Worm (Caenorhabditis elegans) whole organism, late embryonic: ENCODE data around the gene Y17G9B.4.

ENCODE experiments used
- ama-1 ChIP-seq: fragments of 150-350 bp; optimal IDR thresholded peaks from 2 replicates; lab custom pipeline; 2014
- nfya-1 ChIP-seq: sonication (generic microtip); optimal IDR thresholded peaks from 2 replicates; lab custom pipeline; 2017; ENCODE audit warnings: missing genetic modification characterization, mild to moderate bottlenecking, missing compliant biosample characterization, antibody characterized with exemption, moderate library complexity
- nhr-232 ChIP-seq: sonication (generic microtip); optimal IDR thresholded peaks from 2 replicates; lab custom pipeline; 2016; ENCODE audit warnings: missing genetic modification characterization, missing compliant biosample characterization
- pqm-1 ChIP-seq: sonication (generic microtip); optimal IDR thresholded peaks from 2 replicates; lab custom pipeline; 2016; ENCODE audit warnings: missing genetic modification characterization, missing compliant biosample characterization
- unc-86 ChIP-seq: sonication (generic microtip); optimal IDR thresholded peaks from 2 replicates; lab custom pipeline; 2016; ENCODE audit warnings: missing genetic modification characterization, missing compliant biosample characterization

DNA sequence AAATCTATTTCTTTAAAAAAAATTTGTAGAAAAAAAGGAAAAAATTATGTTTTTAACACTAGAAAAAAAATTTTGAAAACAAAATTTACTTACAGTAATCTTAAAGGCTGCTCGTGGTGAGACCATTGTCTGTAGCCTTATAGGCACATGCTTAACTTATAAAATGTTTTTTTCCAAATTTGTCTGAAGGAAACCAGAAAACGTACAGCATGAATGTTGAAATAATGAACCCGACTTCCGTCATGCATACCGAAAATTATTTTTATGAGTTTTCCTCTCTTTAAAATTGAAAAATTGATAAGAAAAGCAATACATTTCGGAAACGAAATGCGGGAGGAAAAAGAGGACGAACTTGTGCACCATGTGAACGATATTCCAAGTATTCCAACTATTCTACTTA lies 19.9 kb downstream of the Y17G9B.4 start, which contains the start of gene R11E3.2:
- TF ChIP-seq unc-86 (no peak), nhr-232 (tag; lab: Kevin White, UChicago) (no peak), pqm-1 (tag; lab: Kevin White, UChicago) (no peak), ama-1 (lab: Kevin White, UChicago) (no peak), nfya-1 (no peak)
